Worm (Caenorhabditis elegans) whole organism, young adult: ENCODE data around the gene unc-80.
A peak's percentile ranks its signal among the peaks of the same experiment; 100 is the strongest.

Experiments
- D2030.7 ChIP-seq: fragments of 200-800 bp; sonication (Bioruptor generic); IDR thresholded peaks from 2 replicates; pipeline ENCODE4 v1.3.6; 2022; ENCODE audit warnings: missing genetic modification reagents, missing genetic modification characterization, missing compliant biosample characterization
- F10E7.11 ChIP-seq: sonication (generic microtip); optimal IDR thresholded peaks from 2 replicates; lab custom pipeline; 2017; ENCODE audit warnings: mild to moderate bottlenecking, missing genetic modification characterization, moderate library complexity, missing compliant biosample characterization
- F22D6.2 ChIP-seq: sonication (generic microtip); optimal IDR thresholded peaks from 2 replicates; lab custom pipeline; 2016; ENCODE audit warnings: mild to moderate bottlenecking, missing genetic modification characterization, missing compliant biosample characterization
- F23B12.7 ChIP-seq: sonication (generic microtip); optimal IDR thresholded peaks from 2 replicates; lab custom pipeline; 2017; ENCODE audit warnings: missing genetic modification characterization, mild to moderate bottlenecking, missing compliant biosample characterization, antibody characterized with exemption, moderate library complexity; ENCODE audit not compliant: insufficient read depth
- F39B2.1 ChIP-seq: fragments of 200-800 bp; sonication (Bioruptor generic); IDR thresholded peaks from 2 replicates; pipeline ENCODE4 v1.3.6; 2022; ENCODE audit warnings: missing genetic modification reagents, missing genetic modification characterization, missing compliant biosample characterization
- F52B5.7 ChIP-seq: sonication (generic microtip); optimal IDR thresholded peaks from 2 replicates; lab custom pipeline; 2016; ENCODE audit warnings: mild to moderate bottlenecking, missing genetic modification characterization, missing compliant biosample characterization
- F55B11.4 ChIP-seq: sonication (generic microtip); optimal IDR thresholded peaks from 2 replicates; lab custom pipeline; 2016; ENCODE audit warnings: missing compliant biosample characterization, missing genetic modification characterization, borderline replicate concordance; ENCODE audit not compliant: insufficient read depth
- F57A8.1 ChIP-seq: fragments of 200-800 bp; sonication (Bioruptor generic); optimal IDR thresholded peaks from 2 replicates; lab custom pipeline; 2018; ENCODE audit warnings: mild to moderate bottlenecking, missing genetic modification characterization, moderate library complexity, missing compliant biosample characterization
- T26A5.8 ChIP-seq: sonication (generic microtip); optimal IDR thresholded peaks from 2 replicates; lab custom pipeline; 2016; ENCODE audit warnings: missing genetic modification characterization, missing compliant biosample characterization
- Y56A3A.18 ChIP-seq: fragments of 200-800 bp; sonication (Bioruptor generic); IDR thresholded peaks from 2 replicates; pipeline ENCODE4 v1.3.6; 2022; ENCODE audit warnings: missing genetic modification reagents, missing genetic modification characterization, missing compliant biosample characterization
- ZK185.1 ChIP-seq: sonication (generic microtip); optimal IDR thresholded peaks from 2 replicates; lab custom pipeline; 2016; ENCODE audit warnings: mild to moderate bottlenecking, missing genetic modification characterization, missing compliant biosample characterization; ENCODE audit not compliant: poor library complexity, severe bottlenecking
- akir-1 ChIP-seq: fragments of 200-800 bp; sonication (Bioruptor generic); optimal IDR thresholded peaks from 2 replicates; lab custom pipeline; 2018; ENCODE audit warnings: mild to moderate bottlenecking, missing genetic modification characterization, moderate library complexity, missing compliant biosample characterization
- ama-1 ChIP-seq, 3 experiments: fragments of 150-350 bp in 1 of 3; sonication (generic microtip) in 2 of 3; optimal IDR thresholded peaks; 2 replicates each; lab custom pipeline; 2014 to 2018; ENCODE audit warnings: missing biosample characterization in 2 of 3, missing genetic modification characterization in 2 of 3, missing genetic modification reagents in 2 of 3
- cebp-1 ChIP-seq, 2 experiments: fragments of 200-800 bp in 1 of 2; sonication (Bioruptor generic) in 1 of 2; sonication (generic microtip) in 1 of 2; IDR thresholded peaks in 1 of 2; optimal IDR thresholded peaks in 1 of 2; 2 replicates each; pipeline versions ENCODE4 v1.3.6 to Lab custom; 2017 to 2022; ENCODE audit warnings: missing compliant biosample characterization in 2 of 2, missing genetic modification characterization in 2 of 2, mild to moderate bottlenecking in 1 of 2, missing genetic modification reagents in 1 of 2, moderate library complexity in 1 of 2
- dpl-1 ChIP-seq: fragments of 150-350 bp; optimal IDR thresholded peaks from 2 replicates; lab custom pipeline; 2014; ENCODE audit warnings: missing biosample characterization, missing genetic modification reagents, missing genetic modification characterization
- efl-1 ChIP-seq: fragments of 150-350 bp; optimal IDR thresholded peaks from 2 replicates; lab custom pipeline; 2014; ENCODE audit warnings: missing biosample characterization, missing genetic modification reagents, missing genetic modification characterization
- hlh-12 ChIP-seq: sonication (generic microtip); optimal IDR thresholded peaks from 2 replicates; lab custom pipeline; 2016; ENCODE audit warnings: missing genetic modification characterization, missing compliant biosample characterization
- hmg-20 ChIP-seq: fragments of 200-800 bp; sonication (Bioruptor generic); IDR thresholded peaks from 2 replicates; pipeline ENCODE4 v1.3.6; 2022; ENCODE audit warnings: missing genetic modification reagents, missing genetic modification characterization, missing compliant biosample characterization
- hrde-1 ChIP-seq: sonication (generic microtip); optimal IDR thresholded peaks from 2 replicates; lab custom pipeline; 2016; ENCODE audit warnings: missing genetic modification characterization, mild to moderate bottlenecking, missing compliant biosample characterization, moderate library complexity, missing genotype, missing genetic modification reagents, borderline replicate concordance
- let-526 ChIP-seq: fragments of 200-800 bp; sonication (Bioruptor generic); IDR thresholded peaks from 2 replicates; pipeline ENCODE4 v1.3.6; 2022; ENCODE audit warnings: missing genetic modification reagents, missing genetic modification characterization, missing compliant biosample characterization
- lin-54 ChIP-seq: fragments of 200-800 bp; sonication (Bioruptor generic); optimal IDR thresholded peaks from 2 replicates; lab custom pipeline; 2018; ENCODE audit warnings: mild to moderate bottlenecking, missing genetic modification characterization, missing compliant biosample characterization
- lir-1 ChIP-seq: fragments of 200-800 bp; sonication (Bioruptor generic); conservative IDR thresholded peaks from 2 replicates; pipeline ENCODE4 v1.3.6; 2022; ENCODE audit warnings: missing genetic modification reagents, missing genetic modification characterization, missing compliant biosample characterization
- mcd-1 ChIP-seq: fragments of 200-800 bp; sonication (Bioruptor generic); IDR thresholded peaks from 2 replicates; pipeline ENCODE4 v1.3.6; 2022; ENCODE audit warnings: missing genetic modification reagents, missing genetic modification characterization, missing compliant biosample characterization
- mxl-1 ChIP-seq: sonication (generic microtip); optimal IDR thresholded peaks from 2 replicates; lab custom pipeline; 2016; ENCODE audit warnings: missing genetic modification characterization, missing compliant biosample characterization
- nfya-2 ChIP-seq: fragments of 200-800 bp; sonication (Bioruptor generic); IDR thresholded peaks from 2 replicates; pipeline ENCODE4 v1.3.6; 2022; ENCODE audit warnings: missing genetic modification reagents, missing genetic modification characterization, missing compliant biosample characterization
- nhr-120 ChIP-seq: fragments of 200-800 bp; sonication (Bioruptor generic); IDR thresholded peaks from 2 replicates; pipeline ENCODE4 v1.3.6; 2022; ENCODE audit warnings: missing genetic modification characterization, missing compliant biosample characterization
- pha-4 ChIP-seq: fragments of 150-350 bp; sonication (generic microtip); optimal IDR thresholded peaks from 2 replicates; lab custom pipeline; 2014; ENCODE audit warnings: missing biosample characterization, missing genetic modification reagents, missing genetic modification characterization
- rcor-1 ChIP-seq: fragments of 200-800 bp; sonication (Bioruptor generic); IDR thresholded peaks from 2 replicates; pipeline ENCODE4 v1.3.6; 2022; ENCODE audit warnings: missing genetic modification reagents, missing genetic modification characterization, missing compliant biosample characterization
- rec-8 ChIP-seq, 2 experiments: sonication (generic microtip); optimal IDR thresholded peaks; 2 replicates each; lab custom pipeline; 2016; ENCODE audit warnings: mild to moderate bottlenecking in 2 of 2, missing genetic modification characterization in 2 of 2, missing genetic modification reagents in 2 of 2, missing genotype in 2 of 2, missing biosample characterization in 1 of 2, missing compliant biosample characterization in 1 of 2, moderate library complexity in 1 of 2
- repo-1 ChIP-seq: sonication (generic microtip); optimal IDR thresholded peaks from 2 replicates; lab custom pipeline; 2017; ENCODE audit warnings: mild to moderate bottlenecking, missing genetic modification characterization, missing compliant biosample characterization
- rpc-1 ChIP-seq, 2 experiments: fragments of 150-350 bp in 1 of 2; sonication (generic microtip) in 1 of 2; optimal IDR thresholded peaks; 2 replicates each; lab custom pipeline; 2014 to 2018; ENCODE audit warnings: missing biosample characterization in 1 of 2, missing genetic modification characterization in 1 of 2, missing genetic modification reagents in 1 of 2, missing genotype in 1 of 2
- snpc-1.1 ChIP-seq: sonication (generic microtip); optimal IDR thresholded peaks from 2 replicates; lab custom pipeline; 2017; ENCODE audit warnings: missing genetic modification characterization, mild to moderate bottlenecking, missing compliant biosample characterization, antibody characterized with exemption, moderate library complexity, missing genotype, missing genetic modification reagents; ENCODE audit not compliant: insufficient read depth
- snpc-1.3 ChIP-seq: sonication (generic microtip); optimal IDR thresholded peaks from 2 replicates; lab custom pipeline; 2017; ENCODE audit warnings: missing genetic modification characterization, mild to moderate bottlenecking, missing compliant biosample characterization, antibody characterized with exemption, moderate library complexity, missing genotype, missing genetic modification reagents; ENCODE audit not compliant: insufficient read depth
- snpc-3.4 ChIP-seq: sonication (generic microtip); optimal IDR thresholded peaks from 2 replicates; lab custom pipeline; 2017; ENCODE audit warnings: missing genetic modification characterization, mild to moderate bottlenecking, missing compliant biosample characterization, antibody characterized with exemption, moderate library complexity, missing genotype, missing genetic modification reagents
- snpc-4 ChIP-seq, 5 experiments: fragments of 150-350 bp in 1 of 5; sonication (generic microtip) in 4 of 5; optimal IDR thresholded peaks; 2 replicates each; lab custom pipeline; 2014 to 2018; ENCODE audit warnings: missing genetic modification characterization in 5 of 5, missing biosample characterization in 3 of 5, antibody characterized with exemption in 2 of 5, mild to moderate bottlenecking in 2 of 5, missing compliant biosample characterization in 2 of 5, missing genotype in 2 of 5, moderate library complexity in 2 of 5, missing genetic modification reagents in 1 of 5
- unc-62 ChIP-seq: fragments of 150-350 bp; optimal IDR thresholded peaks from 2 replicates; lab custom pipeline; 2014; ENCODE audit warnings: missing biosample characterization, missing genetic modification reagents, missing genetic modification characterization
- ztf-18 ChIP-seq: sonication (generic microtip); optimal IDR thresholded peaks from 2 replicates; lab custom pipeline; 2016; ENCODE audit warnings: missing genotype, mild to moderate bottlenecking, missing genetic modification characterization, missing compliant biosample characterization
- ztf-22 ChIP-seq: fragments of 200-800 bp; sonication (Bioruptor generic); optimal IDR thresholded peaks from 2 replicates; lab custom pipeline; 2018; ENCODE audit warnings: mild to moderate bottlenecking, missing genetic modification characterization, moderate library complexity, missing compliant biosample characterization
- ztf-26 ChIP-seq: sonication (generic microtip); optimal IDR thresholded peaks from 2 replicates; lab custom pipeline; 2017; ENCODE audit warnings: missing genetic modification characterization, missing compliant biosample characterization
- ztf-3 ChIP-seq: fragments of 200-800 bp; sonication (Bioruptor generic); optimal IDR thresholded peaks from 2 replicates; lab custom pipeline; 2018; ENCODE audit warnings: mild to moderate bottlenecking, missing genetic modification characterization, missing compliant biosample characterization
- ztf-6 ChIP-seq: fragments of 200-800 bp; sonication (Bioruptor generic); IDR thresholded peaks from 2 replicates; pipeline ENCODE4 v1.3.6; 2022; ENCODE audit warnings: missing genetic modification reagents, missing genetic modification characterization, missing compliant biosample characterization

Gene unc-80

DNA sequence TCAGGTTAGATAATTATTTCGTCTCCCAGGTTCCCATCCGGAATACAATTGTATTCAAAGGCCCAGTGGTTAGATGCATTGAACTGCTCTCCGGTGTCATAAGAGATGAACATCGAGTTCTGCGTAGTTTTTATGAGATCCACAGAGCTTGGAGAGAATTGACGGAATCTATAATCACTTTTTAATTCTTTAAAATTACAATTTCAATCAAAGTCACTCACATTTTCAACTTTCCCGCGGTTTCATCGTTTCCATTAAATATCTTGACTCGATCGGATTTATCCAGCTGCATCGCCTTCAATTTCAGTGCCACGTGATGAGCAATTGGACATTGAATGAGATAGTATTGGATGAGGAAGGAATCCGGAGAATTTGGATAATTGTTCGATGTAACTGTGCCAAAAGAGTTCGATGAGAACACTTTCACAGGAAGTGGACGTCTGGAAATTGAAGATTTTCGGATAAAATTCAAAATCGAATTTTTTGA, 31.6 kb upstream of the unc-80 start (continued):
- TF ChIP-seq ztf-26 (tag; lab: Kevin White, UChicago) = peak; percentile 33
- no peak for TF ChIP-seq snpc-4 (GFP tag; optimal IDR thresholded peaks at IDR 0.05; lab: Kevin White, UChicago)
- peak in 2 of 4 experiments; percentile 53 to 66 for TF ChIP-seq snpc-4 (tag; optimal IDR thresholded peaks at IDR 0.05; lab: Kevin White, UChicago)
- no peak for TF ChIP-seq rec-8 (tag; optimal IDR thresholded peaks at IDR 0.05; lab: Kevin White, UChicago)
- TF ChIP-seq lin-54 (GFP tag; lab: Kevin White, UChicago) = peak; percentile 15
- no peak for TF ChIP-seq mxl-1 (tag; lab: Kevin White, UChicago)
- no peak for TF ChIP-seq F39B2.1 (GFP tag; lab: Robert Waterston, UW)
- peak; percentile 67 for TF ChIP-seq snpc-3.4
- TF ChIP-seq rcor-1 (GFP tag; lab: Robert Waterston, UW) = peak; percentile 20; the same call in 1 of the 2 replicates
- no peak for TF ChIP-seq hrde-1 (tag; lab: Kevin White, UChicago)
- no peak for TF ChIP-seq pha-4 (tag; lab: Kevin White, UChicago)
- peak; percentile 55; the same call in 1 of the 2 replicates for TF ChIP-seq D2030.7 (GFP tag; lab: Robert Waterston, UW)
- no peak for TF ChIP-seq ztf-22 (GFP tag; lab: Kevin White, UChicago)
- no peak for TF ChIP-seq ztf-3 (GFP tag; lab: Kevin White, UChicago)
- TF ChIP-seq F22D6.2 = no peak
- no peak for TF ChIP-seq nfya-2
- no peak for TF ChIP-seq let-526 (GFP tag; lab: Robert Waterston, UW)
- no peak for TF ChIP-seq ztf-6 (GFP tag; lab: Robert Waterston, UW)
- TF ChIP-seq lir-1 (GFP tag; lab: Robert Waterston, UW) = no peak
- TF ChIP-seq ztf-18 = peak; percentile 46
- TF ChIP-seq unc-62 = no peak
- TF ChIP-seq hmg-20 (GFP tag; lab: Robert Waterston, UW) = no peak

- TF ChIP-seq F52B5.7 = no peak
- no peak for TF ChIP-seq hmg-20 (GFP tag; lab: Robert Waterston, UW)
- no peak for TF ChIP-seq F57A8.1 (GFP tag; lab: Kevin White, UChicago)
- no peak for TF ChIP-seq F10E7.11 (tag; lab: Kevin White, UChicago)
- TF ChIP-seq dpl-1 = no peak
- TF ChIP-seq efl-1 (GFP tag; lab: Kevin White, UChicago) = no peak
- no peak for TF ChIP-seq akir-1 (GFP tag; lab: Kevin White, UChicago)
- no peak for TF ChIP-seq T26A5.8 (tag; lab: Kevin White, UChicago)
- no peak for TF ChIP-seq F55B11.4 (tag; lab: Kevin White, UChicago)
- TF ChIP-seq, all 124 proteins: peak for 0
Measured at ce11 chrV:20850580-20850979, 28.8 kb upstream of the unc-80 start, which contains the start of gene clec-264. Gene clec-264, minus strand, starts transcription at chrV:20850701.

DNA sequence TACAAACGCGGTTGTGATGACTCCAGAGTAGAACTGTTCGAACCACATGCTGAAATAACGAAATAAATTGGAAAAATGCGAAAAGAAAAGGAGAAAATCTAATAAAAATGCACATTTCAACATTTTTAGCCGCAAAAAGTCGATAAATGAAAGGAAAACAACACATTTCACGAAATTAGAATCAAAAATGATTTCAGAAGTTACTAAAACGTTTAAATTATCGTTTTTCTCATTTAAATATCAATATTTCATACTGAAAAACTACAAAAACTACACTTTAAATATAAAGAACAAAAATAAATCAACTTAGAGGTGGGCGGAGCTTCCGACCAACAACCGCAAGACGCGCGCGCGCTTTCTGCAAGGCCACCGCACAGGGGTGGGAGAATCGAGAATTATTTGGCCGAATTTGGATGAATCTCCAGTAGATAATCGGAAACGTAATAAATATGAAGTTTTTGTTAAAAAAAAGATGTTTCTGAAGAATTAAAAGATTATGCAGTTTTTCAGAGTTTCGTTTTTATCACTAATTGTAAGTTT, 27.5 kb upstream of the unc-80 start, which contains the start of gene ndua-1:
TSS of gene ndua-1 (minus strand) at position 51 of the 540 bp plus-strand sequence.
- TF ChIP-seq rcor-1 (GFP tag; lab: Robert Waterston, UW) (no peak), F57A8.1 (GFP tag; lab: Kevin White, UChicago) (no peak), mcd-1 (GFP tag; lab: Robert Waterston, UW) (0 out of 2 replicates have a peak, but pooled peaks have one; percentile 30), repo-1 (tag; lab: Kevin White, UChicago) (no peak), nhr-120 (GFP tag; lab: Robert Waterston, UW) (no peak), snpc-1.3 (tag; lab: Kevin White, UChicago) (peak; percentile 17), F23B12.7 (peak; percentile 50), cebp-1 (GFP tag; IDR thresholded peaks at IDR 0.05; lab: Robert Waterston, UW) (no peak), cebp-1 (tag; optimal IDR thresholded peaks at IDR 0.05; lab: Kevin White, UChicago) (no peak), Y56A3A.18 (GFP tag; lab: Robert Waterston, UW) (no peak), hlh-12 (tag; lab: Kevin White, UChicago) (no peak), ama-1 (optimal IDR thresholded peaks at IDR 0.05; lab: Kevin White, UChicago) (no peak), ama-1 (GFP tag; optimal IDR thresholded peaks at IDR 0.05; lab: Kevin White, UChicago) (peak in 1 of 2 experiments; percentile 28), D2030.7 (GFP tag; lab: Robert Waterston, UW) (peak; percentile 49), snpc-1.1 (tag; lab: Kevin White, UChicago) (peak; percentile 26), rpc-1 (optimal IDR thresholded peaks at IDR 0.05; lab: Kevin White, UChicago) (peak; percentile 19), rpc-1 (tag; optimal IDR thresholded peaks at IDR 0.05; lab: Kevin White, UChicago) (no peak), ZK185.1 (peak; percentile 20)
